Fruit fly (Drosophila melanogaster): ENCODE measurements around the gene tHMG2.

tHMG2 gene

DNA sequence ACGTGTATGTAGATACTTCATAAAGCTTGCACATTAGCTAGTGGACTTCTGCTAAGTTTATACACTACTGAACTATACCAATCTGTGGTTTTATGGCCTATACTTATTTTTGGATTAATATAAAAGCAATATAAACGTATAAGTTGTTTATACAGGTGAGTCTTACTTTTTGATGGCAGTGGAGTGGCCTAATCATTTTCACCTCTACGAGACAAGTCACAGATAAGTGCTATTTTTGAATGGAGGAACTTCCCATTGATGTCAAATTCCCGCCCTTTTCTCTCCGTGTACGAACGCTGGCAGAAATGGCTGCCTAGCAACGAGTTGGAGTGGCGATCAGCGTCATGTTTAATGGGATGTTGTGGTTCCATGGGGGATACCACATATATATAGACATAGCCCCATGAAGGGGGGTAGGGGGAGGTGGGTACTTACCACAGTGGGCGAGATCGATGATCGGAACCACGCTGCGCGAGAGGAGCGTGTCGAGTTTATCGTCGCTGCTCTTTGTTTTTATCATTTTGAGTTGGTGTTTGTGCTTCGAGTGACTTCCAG is 33.7 kb downstream of the tHMG2 start (continued):
- TF ChIP-seq Fer3 (tag; optimal IDR thresholded peaks at IDR 0.05) (no peak), gro (GFP tag; optimal IDR thresholded peaks at IDR 0.05) (no peak), Nf-YB (GFP tag; optimal IDR thresholded peaks at IDR 0.05) (no peak), CG16815 (GFP tag; optimal IDR thresholded peaks at IDR 0.05) (no peak), aop (GFP tag; IDR thresholded peaks at IDR 0.05) (0 out of 2 replicates have a peak, but pooled peaks have one; percentile 10), CG11504 (tag; optimal IDR thresholded peaks at IDR 0.05) (peak; percentile 44), dmrt11E (tag; optimal IDR thresholded peaks at IDR 0.05) (no peak), CG4424 (GFP tag; optimal IDR thresholded peaks at IDR 0.05) (peak; percentile 37), CG9817 (tag; optimal IDR thresholded peaks at IDR 0.05) (peak; percentile 10), gcm (GFP tag; optimal IDR thresholded peaks at IDR 0.05) (no peak), CG15011 (GFP tag; optimal IDR thresholded peaks at IDR 0.05) (no peak), CG7745 (tag; optimal IDR thresholded peaks at IDR 0.05) (no peak), Med (GFP tag) (peak; percentile 89), Camta (GFP tag; optimal IDR thresholded peaks at IDR 0.05) (peak; percentile 3), zfh1 (GFP tag; IDR thresholded peaks at IDR 0.05) (0 out of 3 replicates have a peak, but pooled peaks have one; percentile 31), trh (GFP tag; optimal IDR thresholded peaks at IDR 0.05) (no peak), p53 (GFP tag; optimal IDR thresholded peaks at IDR 0.05) (no peak), CG11456 (GFP tag; IDR thresholded peaks at IDR 0.05) (peak; percentile 58; the same call in 1 of the 3 replicates), lilli (GFP tag; optimal IDR thresholded peaks at IDR 0.05) (peak; percentile 14), CG17385 (GFP tag; optimal IDR thresholded peaks at IDR 0.05) (no peak), CG12219 (GFP tag; optimal IDR thresholded peaks at IDR 0.05) (peak; percentile 26), HmgZ (tag; optimal IDR thresholded peaks at IDR 0.05) (no peak), kay (GFP tag; optimal IDR thresholded peaks at IDR 0.05) (peak; percentile 19), CG7928 (GFP tag; optimal IDR thresholded peaks at IDR 0.05) (no peak), salm (tag; optimal IDR thresholded peaks at IDR 0.05) (no peak), Max (GFP tag; optimal IDR thresholded peaks at IDR 0.05) (peak; percentile 28), CG6175 (GFP tag; IDR thresholded peaks at IDR 0.05) (peak; percentile 46; the same call in 1 of the 3 replicates), bigmax (GFP tag; optimal IDR thresholded peaks at IDR 0.05) (no peak), CG10274 (GFP tag; optimal IDR thresholded peaks at IDR 0.05) (no peak), luna (GFP tag; optimal IDR thresholded peaks at IDR 0.05) (no peak), CG2712 (tag; optimal IDR thresholded peaks at IDR 0.05) (peak; percentile 12), sisA (GFP tag; IDR thresholded peaks at IDR 0.05) (0 out of 2 replicates have a peak, but pooled peaks have one; percentile 7), Eip74EF (GFP tag; optimal IDR thresholded peaks at IDR 0.05) (no peak), CG14860 (GFP tag; IDR thresholded peaks at IDR 0.05; ENCODE audit: partially characterized antibody) (no peak), otp (GFP tag; IDR thresholded peaks at IDR 0.05) (0 out of 3 replicates have a peak, but pooled peaks have one; percentile 47), ewg (GFP tag; optimal IDR thresholded peaks at IDR 0.05) (no peak), CG5245 (GFP tag; optimal IDR thresholded peaks at IDR 0.05) (no peak), CG6254 (GFP tag; optimal IDR thresholded peaks at IDR 0.05) (no peak), caup (GFP tag; optimal IDR thresholded peaks at IDR 0.05; ENCODE audit: severe bottlenecking) (no peak), chinmo (GFP tag; IDR thresholded peaks at IDR 0.05; ENCODE audit: partially characterized antibody) (no peak), CG6272 (GFP tag; IDR thresholded peaks at IDR 0.05) (no peak), Sox102F (GFP tag; optimal IDR thresholded peaks at IDR 0.05) (no peak), CG30403 (GFP tag; optimal IDR thresholded peaks at IDR 0.05) (peak; percentile 37), bab2 (GFP tag; optimal IDR thresholded peaks at IDR 0.05) (peak; percentile 30), Antp (GFP tag; optimal IDR thresholded peaks at IDR 0.05) (peak; percentile 19), Rx (GFP tag; IDR thresholded peaks at IDR 0.05) (0 out of 2 replicates have a peak, but pooled peaks have one; percentile 20), CG2889 (GFP tag; IDR thresholded peaks at IDR 0.05) (0 out of 3 replicates have a peak, but pooled peaks have one; percentile 45), Meics (GFP tag; optimal IDR thresholded peaks at IDR 0.05) (peak; percentile 25), nmo (GFP tag; optimal IDR thresholded peaks at IDR 0.05) (peak; percentile 42)
